Worm (Caenorhabditis elegans) whole organism, mixed stage, embryonic: ENCODE results near the gene bcmo-1.

ENCODE experiments used
- M03D4.4 ChIP-seq: sonication (generic microtip); optimal IDR thresholded peaks from 2 replicates; lab custom pipeline; 2017; ENCODE audit warnings: mild to moderate bottlenecking, missing genetic modification characterization, missing compliant biosample characterization
- bed-3 ChIP-seq: fragments of 200-800 bp; sonication (Bioruptor generic); optimal IDR thresholded peaks from 3 replicates; lab custom pipeline; 2018; ENCODE audit warnings: mild to moderate bottlenecking, missing genetic modification characterization, moderate library complexity, missing compliant biosample characterization
- blmp-1 ChIP-seq: fragments of 150-350 bp; optimal IDR thresholded peaks from 2 replicates; lab custom pipeline; 2014; ENCODE audit warnings: missing biosample characterization, missing genetic modification characterization
- ceh-39 ChIP-seq: fragments of 150-350 bp; optimal IDR thresholded peaks from 2 replicates; lab custom pipeline; 2014; ENCODE audit warnings: missing biosample characterization, missing genetic modification characterization
- ceh-43 ChIP-seq: fragments of 200-800 bp; sonication (Bioruptor generic); optimal IDR thresholded peaks from 2 replicates; lab custom pipeline; 2018; ENCODE audit warnings: mild to moderate bottlenecking, missing genetic modification characterization, moderate library complexity, missing compliant biosample characterization
- ceh-83 ChIP-seq: fragments of 200-800 bp; sonication (Bioruptor generic); optimal IDR thresholded peaks from 2 replicates; lab custom pipeline; 2018; ENCODE audit warnings: mild to moderate bottlenecking, missing genetic modification characterization, missing compliant biosample characterization
- cnd-1 ChIP-seq: fragments of 200-800 bp; sonication (Bioruptor generic); optimal IDR thresholded peaks from 2 replicates; lab custom pipeline; 2018; ENCODE audit warnings: mild to moderate bottlenecking, missing genetic modification characterization, missing compliant biosample characterization
- drap-1 ChIP-seq: fragments of 200-800 bp; sonication (Bioruptor generic); optimal IDR thresholded peaks from 3 replicates; lab custom pipeline; 2018; ENCODE audit warnings: mild to moderate bottlenecking, missing genetic modification characterization, missing compliant biosample characterization
- elt-1 ChIP-seq: sonication (generic microtip); optimal IDR thresholded peaks from 2 replicates; lab custom pipeline; 2017; ENCODE audit warnings: missing genetic modification characterization, mild to moderate bottlenecking, missing compliant biosample characterization, antibody characterized with exemption, moderate library complexity, borderline replicate concordance; ENCODE audit not compliant: insufficient read depth
- elt-3 ChIP-seq: fragments of 150-350 bp; optimal IDR thresholded peaks from 2 replicates; lab custom pipeline; 2014; ENCODE audit warnings: missing biosample characterization, missing genetic modification characterization
- flh-1 ChIP-seq: fragments of 200-800 bp; sonication (Bioruptor generic); optimal IDR thresholded peaks from 2 replicates; lab custom pipeline; 2018; ENCODE audit warnings: mild to moderate bottlenecking, missing genetic modification characterization, moderate library complexity, missing compliant biosample characterization
- ham-2 ChIP-seq: fragments of 200-800 bp; sonication (Bioruptor generic); optimal IDR thresholded peaks from 2 replicates; lab custom pipeline; 2018; ENCODE audit warnings: mild to moderate bottlenecking, missing genetic modification characterization, missing compliant biosample characterization
- lin-13 ChIP-seq: fragments of 150-350 bp; optimal IDR thresholded peaks from 2 replicates; lab custom pipeline; 2014; ENCODE audit warnings: missing biosample characterization, missing genetic modification characterization
- lin-32 ChIP-seq: fragments of 200-800 bp; sonication (Bioruptor generic); optimal IDR thresholded peaks from 2 replicates; lab custom pipeline; 2018; ENCODE audit warnings: mild to moderate bottlenecking, missing genetic modification characterization, missing compliant biosample characterization
- lsy-2 ChIP-seq: fragments of 150-350 bp; optimal IDR thresholded peaks from 2 replicates; lab custom pipeline; 2014; ENCODE audit warnings: missing biosample characterization, missing genetic modification characterization
- mab-5 ChIP-seq: fragments of 150-350 bp; optimal IDR thresholded peaks from 2 replicates; lab custom pipeline; 2014; ENCODE audit warnings: missing biosample characterization, missing genetic modification characterization
- mep-1 ChIP-seq: fragments of 150-350 bp; optimal IDR thresholded peaks from 2 replicates; lab custom pipeline; 2017; ENCODE audit warnings: missing biosample characterization, missing genetic modification reagents, missing genetic modification characterization, inconsistent platforms
- nhr-12 ChIP-seq: fragments of 150-350 bp; optimal IDR thresholded peaks from 2 replicates; lab custom pipeline; 2014; ENCODE audit warnings: missing biosample characterization, missing genetic modification characterization
- nhr-2 ChIP-seq: fragments of 150-350 bp; optimal IDR thresholded peaks from 2 replicates; lab custom pipeline; 2014; ENCODE audit warnings: missing biosample characterization, missing genetic modification characterization
- nhr-237 ChIP-seq: fragments of 150-350 bp; optimal IDR thresholded peaks from 2 replicates; lab custom pipeline; 2014; ENCODE audit warnings: missing biosample characterization, missing genetic modification characterization
- nhr-28 ChIP-seq: fragments of 150-350 bp; optimal IDR thresholded peaks from 2 replicates; lab custom pipeline; 2014; ENCODE audit warnings: missing biosample characterization, missing genetic modification characterization
- nhr-76 ChIP-seq: sonication (generic microtip); optimal IDR thresholded peaks from 2 replicates; lab custom pipeline; 2017; ENCODE audit warnings: missing biosample characterization, missing genetic modification characterization
- pha-4 ChIP-seq: fragments of 150-350 bp; optimal IDR thresholded peaks from 2 replicates; lab custom pipeline; 2018; ENCODE audit warnings: missing biosample characterization, missing genetic modification reagents, missing genetic modification characterization
- sem-2 ChIP-seq: fragments of 200-800 bp; sonication (Bioruptor generic); optimal IDR thresholded peaks from 2 replicates; lab custom pipeline; 2018; ENCODE audit warnings: mild to moderate bottlenecking, missing genetic modification characterization, missing compliant biosample characterization
- snpc-4 ChIP-seq: fragments of 150-350 bp; optimal IDR thresholded peaks from 2 replicates; lab custom pipeline; 2014; ENCODE audit warnings: missing biosample characterization, missing genetic modification characterization
- unc-120 ChIP-seq: sonication (generic microtip); optimal IDR thresholded peaks from 2 replicates; lab custom pipeline; 2017; ENCODE audit warnings: missing genetic modification characterization, missing compliant biosample characterization; ENCODE audit not compliant: poor library complexity, severe bottlenecking
- unc-62 ChIP-seq: fragments of 150-350 bp; optimal IDR thresholded peaks from 2 replicates; lab custom pipeline; 2014; ENCODE audit warnings: missing biosample characterization, missing genetic modification reagents, missing genetic modification characterization
- zip-8 ChIP-seq: fragments of 150-350 bp; optimal IDR thresholded peaks from 2 replicates; lab custom pipeline; 2014; ENCODE audit warnings: missing biosample characterization, missing genetic modification characterization
- ztf-11 ChIP-seq: fragments of 150-350 bp; optimal IDR thresholded peaks from 2 replicates; lab custom pipeline; 2014; ENCODE audit warnings: missing biosample characterization, missing genetic modification characterization

bcmo-1 gene

ce11 chrII:12806602-12807182, 23.8 kb upstream of the bcmo-1 start, which contains the start of gene spds-1:
Gene spds-1 (plus strand): TSS chrII:12806899.
- TF ChIP-seq cnd-1 (tag; lab: Kevin White, UChicago) (no peak), sem-2 (GFP tag; lab: Kevin White, UChicago) (no peak), elt-1 (tag; lab: Kevin White, UChicago) (no peak), ceh-83 (GFP tag; lab: Kevin White, UChicago) (no peak), pha-4 (tag; lab: Kevin White, UChicago) (no peak), ceh-39 (tag; lab: Kevin White, UChicago) (no peak), ceh-43 (GFP tag; lab: Kevin White, UChicago) (no peak), lsy-2 (tag; lab: Kevin White, UChicago) (no peak)

- no peak for TF ChIP-seq ham-2 (GFP tag; lab: Kevin White, UChicago)
- TF ChIP-seq snpc-4, result no peak
- no peak for TF ChIP-seq nhr-237 (tag; lab: Kevin White, UChicago)
- no peak for TF ChIP-seq nhr-76 (tag; lab: Kevin White, UChicago)
- no peak for TF ChIP-seq lin-13 (tag; lab: Kevin White, UChicago)
- TF ChIP-seq blmp-1 (tag; lab: Kevin White, UChicago), result no peak
- no peak for TF ChIP-seq nhr-28 (tag; lab: Kevin White, UChicago)
- TF ChIP-seq elt-3 (tag; lab: Kevin White, UChicago), result no peak
- TF ChIP-seq flh-1 (GFP tag; lab: Kevin White, UChicago), result no peak
- TF ChIP-seq sem-2 (GFP tag; lab: Kevin White, UChicago), result no peak
Observed at ce11 chrII:12808746-12809145, 21.7 kb upstream of the bcmo-1 start.

- TF ChIP-seq nhr-28 (tag; lab: Kevin White, UChicago), result no peak
- TF ChIP-seq lin-32 (GFP tag; lab: Kevin White, UChicago), result no peak
- TF ChIP-seq ceh-83 (GFP tag; lab: Kevin White, UChicago), result no peak
- no peak for TF ChIP-seq nhr-12 (tag; lab: Kevin White, UChicago)
- no peak for TF ChIP-seq mep-1 (tag; lab: Kevin White, UChicago)
- TF ChIP-seq unc-120 (tag; lab: Kevin White, UChicago), result no peak
- TF ChIP-seq nhr-76 (tag; lab: Kevin White, UChicago), result no peak
- TF ChIP-seq cnd-1 (tag; lab: Kevin White, UChicago), result no peak
- no peak for TF ChIP-seq flh-1 (GFP tag; lab: Kevin White, UChicago)
- TF ChIP-seq bed-3, result no peak
- TF ChIP-seq drap-1 (GFP tag; lab: Kevin White, UChicago), result no peak
- TF ChIP-seq ceh-39 (tag; lab: Kevin White, UChicago), result no peak
- no peak for TF ChIP-seq unc-62 (GFP tag; lab: Kevin White, UChicago)
- TF ChIP-seq snpc-4, result no peak
- no peak for TF ChIP-seq mab-5 (tag; lab: Kevin White, UChicago)
- no peak for TF ChIP-seq elt-3 (tag; lab: Kevin White, UChicago)
- TF ChIP-seq M03D4.4 (tag; lab: Kevin White, UChicago), result no peak
- no peak for TF ChIP-seq blmp-1 (tag; lab: Kevin White, UChicago)
- no peak for TF ChIP-seq ztf-11
- TF ChIP-seq zip-8 (tag; lab: Kevin White, UChicago), result no peak
Observed at ce11 chrII:12809725-12810124, 20.8 kb upstream of the bcmo-1 start.

ce11 chrII:12810709-12811108, 19.8 kb upstream of the bcmo-1 start, which contains the start of gene Y46G5A.20:
Gene Y46G5A.20 (plus strand): TSS chrII:12811009.
- TF ChIP-seq ham-2 (GFP tag; lab: Kevin White, UChicago), result no peak
- no peak for TF ChIP-seq nhr-237 (tag; lab: Kevin White, UChicago)
- TF ChIP-seq ceh-83 (GFP tag; lab: Kevin White, UChicago), result no peak
- TF ChIP-seq lin-13 (tag; lab: Kevin White, UChicago), result no peak
- TF ChIP-seq mab-5 (tag; lab: Kevin White, UChicago), result no peak
- no peak for TF ChIP-seq elt-3 (tag; lab: Kevin White, UChicago)
- no peak for TF ChIP-seq elt-1 (tag; lab: Kevin White, UChicago)

ce11 chrII:12813253-12813652, 17.2 kb upstream of the bcmo-1 start:
- TF ChIP-seq zip-8 (tag; lab: Kevin White, UChicago) (no peak), mep-1 (tag; lab: Kevin White, UChicago) (no peak), nhr-237 (tag; lab: Kevin White, UChicago) (no peak), drap-1 (GFP tag; lab: Kevin White, UChicago) (no peak), nhr-2 (no peak), mab-5 (tag; lab: Kevin White, UChicago) (no peak), nhr-12 (tag; lab: Kevin White, UChicago) (no peak), nhr-76 (tag; lab: Kevin White, UChicago) (no peak)
